Worm (Caenorhabditis elegans) whole organism, L4 larva: ENCODE data around the gene plpp-1.3.

Experiments
- F10B5.3 ChIP-seq: sonication (generic microtip); optimal IDR thresholded peaks from 2 replicates; lab custom pipeline; 2016; ENCODE audit warnings: mild to moderate bottlenecking, missing genetic modification characterization, missing compliant biosample characterization
- F44E2.7 ChIP-seq: fragments of 200-800 bp; sonication (Bioruptor generic); IDR thresholded peaks from 2 replicates; pipeline ENCODE4 v2.1.2; 2022; ENCODE audit warnings: missing genetic modification characterization, missing compliant biosample characterization
- T20F7.1 ChIP-seq: fragments of 200-800 bp; sonication (Bioruptor generic); optimal IDR thresholded peaks from 2 replicates; lab custom pipeline; 2018; ENCODE audit warnings: mild to moderate bottlenecking, missing genetic modification characterization, missing compliant biosample characterization
- T26A8.4 ChIP-seq: fragments of 200-800 bp; sonication (Bioruptor generic); IDR thresholded peaks from 2 replicates; pipeline ENCODE4 v1.3.6; 2022; ENCODE audit warnings: missing genetic modification characterization, missing compliant biosample characterization
- Y5F2A.4 ChIP-seq: fragments of 200-800 bp; sonication (Bioruptor generic); optimal IDR thresholded peaks from 2 replicates; lab custom pipeline; 2018; ENCODE audit warnings: mild to moderate bottlenecking, missing genetic modification characterization, missing compliant biosample characterization
- ZK337.2 ChIP-seq: fragments of 200-800 bp; sonication (Bioruptor generic); IDR thresholded peaks from 2 replicates; pipeline ENCODE4 v1.3.6; 2022; ENCODE audit warnings: missing genetic modification reagents, missing genetic modification characterization, missing compliant biosample characterization
- aha-1 ChIP-seq: fragments of 150-350 bp; peaks from one replicate; lab custom pipeline; 2014; ENCODE audit warnings: missing biosample characterization, missing genetic modification characterization
- ama-1 ChIP-seq: fragments of 150-350 bp; optimal IDR thresholded peaks from 2 replicates; lab custom pipeline; 2014; ENCODE audit warnings: inconsistent platforms, mixed read lengths
- arid-1 ChIP-seq: fragments of 200-800 bp; sonication (Bioruptor generic); conservative IDR thresholded peaks from 2 replicates; pipeline ENCODE4 v1.3.6; 2022; ENCODE audit warnings: missing genetic modification reagents, missing genetic modification characterization, missing compliant biosample characterization
- attf-4 ChIP-seq: sonication (generic microtip); optimal IDR thresholded peaks from 3 replicates; lab custom pipeline; 2017; ENCODE audit warnings: missing biosample characterization, missing genetic modification characterization
- ceh-20 ChIP-seq: fragments of 200-800 bp; sonication (Bioruptor generic); IDR thresholded peaks from 2 replicates; pipeline ENCODE4 v1.3.6; 2022; ENCODE audit warnings: missing genetic modification reagents, missing genetic modification characterization, missing compliant biosample characterization
- ceh-44 ChIP-seq: fragments of 200-800 bp; sonication (Bioruptor generic); IDR thresholded peaks from 2 replicates; pipeline ENCODE4 v1.3.6; 2022; ENCODE audit warnings: missing genetic modification reagents, missing genetic modification characterization, missing compliant biosample characterization
- ces-1 ChIP-seq: fragments of 150-350 bp; sonication (generic microtip); optimal IDR thresholded peaks from 4 replicates; lab custom pipeline; 2014; ENCODE audit warnings: missing biosample characterization, missing genetic modification reagents, missing genetic modification characterization
- ctbp-1 ChIP-seq: fragments of 200-800 bp; sonication (Bioruptor generic); IDR thresholded peaks from 2 replicates; pipeline ENCODE4 v1.3.6; 2022; ENCODE audit warnings: missing genetic modification reagents, missing genetic modification characterization, missing compliant biosample characterization
- dmd-8 ChIP-seq: fragments of 200-800 bp; sonication (Bioruptor generic); IDR thresholded peaks from 2 replicates; pipeline ENCODE4 v1.3.6; 2022; ENCODE audit warnings: missing genetic modification characterization, missing compliant biosample characterization
- dve-1 ChIP-seq: sonication (generic microtip); optimal IDR thresholded peaks from 2 replicates; lab custom pipeline; 2017; ENCODE audit warnings: antibody characterized with exemption, mild to moderate bottlenecking, missing genetic modification characterization, missing compliant biosample characterization; ENCODE audit not compliant: insufficient read depth
- hif-1 ChIP-seq, 2 experiments: sonication (generic microtip); optimal IDR thresholded peaks; 2 replicates each; lab custom pipeline; 2016 to 2017; ENCODE audit warnings: missing compliant biosample characterization in 2 of 2, missing genetic modification characterization in 2 of 2, missing genetic modification reagents in 2 of 2, missing genotype in 2 of 2, mild to moderate bottlenecking in 1 of 2
- hlh-11 ChIP-seq: fragments of 200-800 bp; sonication (Bioruptor generic); optimal IDR thresholded peaks from 2 replicates; lab custom pipeline; 2018; ENCODE audit warnings: mild to moderate bottlenecking, missing genetic modification characterization, missing compliant biosample characterization
- hmg-1.1 ChIP-seq: fragments of 200-800 bp; sonication (Bioruptor generic); IDR thresholded peaks from 2 replicates; pipeline ENCODE4 v1.3.6; 2022; ENCODE audit warnings: missing genetic modification reagents, missing genetic modification characterization, missing compliant biosample characterization
- lim-7 ChIP-seq: fragments of 200-800 bp; sonication (Bioruptor generic); IDR thresholded peaks from 2 replicates; pipeline ENCODE4 v1.3.6; 2022; ENCODE audit warnings: missing genetic modification characterization, missing compliant biosample characterization
- lir-3 ChIP-seq: sonication (generic microtip); optimal IDR thresholded peaks from 2 replicates; lab custom pipeline; 2016; ENCODE audit warnings: mild to moderate bottlenecking, missing genetic modification characterization, missing compliant biosample characterization
- madf-5 ChIP-seq, 2 experiments: fragments of 200-800 bp; sonication (Bioruptor generic); IDR thresholded peaks; 2 replicates each; pipeline ENCODE4 v1.3.6; 2022; ENCODE audit warnings: missing compliant biosample characterization in 2 of 2, missing genetic modification characterization in 2 of 2
- madf-9 ChIP-seq: fragments of 200-800 bp; sonication (Bioruptor generic); conservative IDR thresholded peaks from 2 replicates; pipeline ENCODE4 v1.3.6; 2022; ENCODE audit warnings: missing genetic modification reagents, missing genetic modification characterization, missing compliant biosample characterization
- mes-2 ChIP-seq: sonication (generic microtip); optimal IDR thresholded peaks from 2 replicates; lab custom pipeline; 2016; ENCODE audit warnings: missing genotype, mild to moderate bottlenecking, missing genetic modification characterization, missing compliant biosample characterization; ENCODE audit not compliant: poor library complexity, severe bottlenecking
- nhr-111 ChIP-seq: fragments of 200-800 bp; sonication (Bioruptor generic); optimal IDR thresholded peaks from 2 replicates; lab custom pipeline; 2018; ENCODE audit warnings: mild to moderate bottlenecking, missing genetic modification characterization, missing compliant biosample characterization
- nhr-25 ChIP-seq: sonication (generic microtip); optimal IDR thresholded peaks from 2 replicates; lab custom pipeline; 2017; ENCODE audit warnings: missing genetic modification characterization, mild to moderate bottlenecking, missing compliant biosample characterization, antibody characterized with exemption, moderate library complexity, borderline replicate concordance; ENCODE audit not compliant: insufficient read depth
- nhr-41 ChIP-seq: fragments of 200-800 bp; sonication (Bioruptor generic); IDR thresholded peaks from 2 replicates; pipeline ENCODE4 v1.3.6; 2022; ENCODE audit warnings: missing genetic modification reagents, missing genetic modification characterization, missing compliant biosample characterization
- nhr-48 ChIP-seq: sonication (generic microtip); optimal IDR thresholded peaks from 2 replicates; lab custom pipeline; 2016; ENCODE audit warnings: mild to moderate bottlenecking, missing genetic modification characterization, missing compliant biosample characterization
- php-3 ChIP-seq: fragments of 200-800 bp; sonication (Bioruptor generic); IDR thresholded peaks from 2 replicates; pipeline ENCODE4 v1.3.6; 2022; ENCODE audit warnings: missing genetic modification reagents, missing genetic modification characterization, missing compliant biosample characterization
- pqm-1 ChIP-seq: sonication (generic microtip); optimal IDR thresholded peaks from 2 replicates; lab custom pipeline; 2017; ENCODE audit warnings: missing biosample characterization, missing genetic modification characterization
- saeg-2 ChIP-seq: fragments of 200-800 bp; sonication (Bioruptor generic); IDR thresholded peaks from 2 replicates; pipeline ENCODE4 v1.3.6; 2022; ENCODE audit warnings: missing genetic modification reagents, missing genetic modification characterization, missing compliant biosample characterization
- spr-3 ChIP-seq: fragments of 200-800 bp; sonication (Bioruptor generic); optimal IDR thresholded peaks from 2 replicates; lab custom pipeline; 2018; ENCODE audit warnings: mild to moderate bottlenecking, missing genetic modification characterization, missing compliant biosample characterization
- tra-1 ChIP-seq: fragments of 200-800 bp; sonication (Bioruptor generic); IDR thresholded peaks from 2 replicates; pipeline ENCODE4 v1.3.6; 2022; ENCODE audit warnings: missing genetic modification reagents, missing genetic modification characterization, missing compliant biosample characterization
- unc-130 ChIP-seq: sonication (generic microtip); optimal IDR thresholded peaks from 2 replicates; lab custom pipeline; 2016; ENCODE audit warnings: missing genetic modification reagents, missing genetic modification characterization, missing compliant biosample characterization
- unc-62 ChIP-seq, 3 experiments: fragments of 150-350 bp in 1 of 3; sonication (generic microtip); optimal IDR thresholded peaks in 2 of 3; peaks in 1 of 3; 1 replicate in 1 of 3; 2 replicates in 2 of 3; lab custom pipeline; 2014 to 2017; ENCODE audit warnings: missing biosample characterization in 3 of 3, missing genetic modification characterization in 3 of 3, missing genetic modification reagents in 3 of 3, missing genotype in 1 of 3
- zfp-3 ChIP-seq: fragments of 200-800 bp; sonication (Bioruptor generic); conservative IDR thresholded peaks from 2 replicates; pipeline ENCODE4 v1.3.6; 2022; ENCODE audit warnings: missing genetic modification reagents, missing genetic modification characterization, missing compliant biosample characterization
- zip-11 ChIP-seq: fragments of 200-800 bp; sonication (Bioruptor generic); IDR thresholded peaks from 2 replicates; pipeline ENCODE4 v1.3.6; 2022; ENCODE audit warnings: missing genetic modification characterization, missing compliant biosample characterization

The plpp-1.3 gene

ce11 chrX:10704329-10704728, 9.2 kb downstream of the plpp-1.3 start:
- no peak for TF ChIP-seq attf-4
- TF ChIP-seq unc-62 (GFP tag; optimal IDR thresholded peaks at IDR 0.05 in 1 of 2; lab: Kevin White, UChicago) = peak in 1 of 2 experiments; percentile 94
- TF ChIP-seq unc-62 (tag; optimal IDR thresholded peaks at IDR 0.05; lab: Kevin White, UChicago) = no peak

- TF ChIP-seq nhr-41 (GFP tag; lab: Robert Waterston, UW) = no peak
- peak in 1 of 2 experiments; percentile 73 for TF ChIP-seq unc-62 (GFP tag; optimal IDR thresholded peaks at IDR 0.05 in 1 of 2; lab: Kevin White, UChicago)
- TF ChIP-seq unc-62 (tag; optimal IDR thresholded peaks at IDR 0.05; lab: Kevin White, UChicago) = no peak
- no peak for TF ChIP-seq pqm-1 (tag; lab: Kevin White, UChicago)
- TF ChIP-seq, all 104 proteins: peak for 1
These were observed 16.7 kb downstream of the plpp-1.3 start, which contains the start of gene rhgf-1 for ce11 chrX:10711769-10712168. Gene rhgf-1, minus strand, starts transcription at chrX:10711869.

- TF ChIP-seq ces-1 (GFP tag; lab: Kevin White, UChicago) = no peak
- TF ChIP-seq mes-2 (tag; lab: Kevin White, UChicago) = no peak
- no peak for TF ChIP-seq nhr-25 (tag; lab: Kevin White, UChicago)
- no peak for TF ChIP-seq ctbp-1 (GFP tag; lab: Robert Waterston, UW)
These were observed 21.9 kb downstream of the plpp-1.3 start, which contains the start of gene T01C1.4 for ce11 chrX:10717019-10717418. Gene T01C1.4, minus strand, starts transcription at chrX:10717119.

- TF ChIP-seq F10B5.3 = no peak
- no peak for TF ChIP-seq unc-130 (GFP tag; lab: Kevin White, UChicago)
- peak; percentile 57 for TF ChIP-seq aha-1
These were observed 26.8 kb downstream of the plpp-1.3 start, which contains the start of gene mbr-1 for ce11 chrX:10721954-10722353. Gene mbr-1, minus strand, starts transcription at chrX:10722054.

- peak; percentile 90 for TF ChIP-seq aha-1
- no peak for TF ChIP-seq hif-1 (tag; optimal IDR thresholded peaks at IDR 0.05; lab: Kevin White, UChicago)
- TF ChIP-seq, all 104 proteins: peak for 1
These were observed 32.6 kb downstream of the plpp-1.3 start for ce11 chrX:10727696-10728095.

- peak; percentile 67 for TF ChIP-seq hmg-1.1 (GFP tag; lab: Robert Waterston, UW)
- peak; percentile 54; the same call in 1 of the 2 replicates for TF ChIP-seq madf-9
- 0 out of 2 replicates have a peak, but pooled peaks have one; percentile 24 for TF ChIP-seq zfp-3
- 0 out of 2 replicates have a peak, but pooled peaks have one; percentile 37 for TF ChIP-seq ceh-44 (GFP tag; lab: Robert Waterston, UW)
- TF ChIP-seq saeg-2 (GFP tag; lab: Robert Waterston, UW) = no peak
- peak; percentile 28 for TF ChIP-seq nhr-48
- peak; percentile 59; the same call in 1 of the 2 replicates for TF ChIP-seq tra-1 (GFP tag; lab: Robert Waterston, UW)
- TF ChIP-seq dve-1 = peak; percentile 47
- peak; percentile 62 for TF ChIP-seq unc-130 (GFP tag; lab: Kevin White, UChicago)
- no peak for TF ChIP-seq T26A8.4 (GFP tag; lab: Robert Waterston, UW)
- no peak for TF ChIP-seq spr-3
- 0 out of 2 replicates have a peak, but pooled peaks have one; percentile 44 for TF ChIP-seq F44E2.7
- peak; percentile 63; the same call in 1 of the 2 replicates for TF ChIP-seq ZK337.2
- 0 out of 2 replicates have a peak, but pooled peaks have one; percentile 13 for TF ChIP-seq php-3 (GFP tag; lab: Robert Waterston, UW)
- TF ChIP-seq ama-1 = no peak
- TF ChIP-seq hlh-11 (tag; lab: Kevin White, UChicago) = no peak
- no peak for TF ChIP-seq nhr-111 (GFP tag; lab: Kevin White, UChicago)
- TF ChIP-seq ceh-20 (GFP tag; lab: Robert Waterston, UW) = 0 out of 2 replicates have a peak, but pooled peaks have one; percentile 21
- TF ChIP-seq zip-11 (GFP tag; lab: Robert Waterston, UW) = no peak
- TF ChIP-seq arid-1 (GFP tag; lab: Robert Waterston, UW) = peak; percentile 57; the same call in 1 of the 2 replicates
- no peak for TF ChIP-seq Y5F2A.4 (GFP tag; lab: Kevin White, UChicago)
- peak; percentile 51; the same call in 1 of the 2 replicates for TF ChIP-seq nhr-41 (GFP tag; lab: Robert Waterston, UW)
- TF ChIP-seq lim-7 = no peak
- TF ChIP-seq madf-5 (GFP tag; IDR thresholded peaks at IDR 0.05; lab: Robert Waterston, UW) = peak; percentile 29 to 53; a peak in 1 of 4 replicates
- peak; percentile 28 for TF ChIP-seq T20F7.1 (GFP tag; lab: Kevin White, UChicago)
- peak; percentile 77; the same call in 1 of the 2 replicates for TF ChIP-seq dmd-8 (GFP tag; lab: Robert Waterston, UW)
- TF ChIP-seq lir-3 (tag; lab: Kevin White, UChicago) = peak; percentile 3
These were observed 36.7 kb downstream of the plpp-1.3 start for ce11 chrX:10731837-10732236.
